Worm (Caenorhabditis elegans): ENCODE measurements around the gene C49F5.13.

C49F5.13 gene

DNA sequence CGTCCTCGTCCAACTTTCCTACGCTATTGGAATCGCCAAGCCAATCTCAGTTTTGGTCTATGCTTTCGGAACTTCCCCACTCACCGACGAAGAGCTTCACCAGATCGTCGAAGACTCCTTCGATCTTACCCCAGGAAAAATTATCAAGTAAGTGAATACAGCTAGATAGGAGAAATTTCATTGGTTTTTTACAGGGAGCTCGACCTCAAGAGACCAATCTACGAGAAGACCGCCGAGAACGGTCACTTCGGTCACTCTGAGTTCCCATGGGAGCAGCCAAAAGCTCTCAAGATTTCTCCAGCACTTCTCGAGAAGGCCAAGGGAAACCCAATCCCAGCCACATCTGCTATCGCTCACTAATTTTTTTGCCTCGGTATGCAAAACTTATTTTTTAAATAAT lies 5.8 kb downstream of the C49F5.13 start (continued):
- TF ChIP-seq chd-7 (tag; optimal IDR thresholded peaks at IDR 0.05) (no peak), ztf-26 (tag; optimal IDR thresholded peaks at IDR 0.05) (no peak), ztf-28 (GFP tag; IDR thresholded peaks at IDR 0.05) (no peak)

DNA sequence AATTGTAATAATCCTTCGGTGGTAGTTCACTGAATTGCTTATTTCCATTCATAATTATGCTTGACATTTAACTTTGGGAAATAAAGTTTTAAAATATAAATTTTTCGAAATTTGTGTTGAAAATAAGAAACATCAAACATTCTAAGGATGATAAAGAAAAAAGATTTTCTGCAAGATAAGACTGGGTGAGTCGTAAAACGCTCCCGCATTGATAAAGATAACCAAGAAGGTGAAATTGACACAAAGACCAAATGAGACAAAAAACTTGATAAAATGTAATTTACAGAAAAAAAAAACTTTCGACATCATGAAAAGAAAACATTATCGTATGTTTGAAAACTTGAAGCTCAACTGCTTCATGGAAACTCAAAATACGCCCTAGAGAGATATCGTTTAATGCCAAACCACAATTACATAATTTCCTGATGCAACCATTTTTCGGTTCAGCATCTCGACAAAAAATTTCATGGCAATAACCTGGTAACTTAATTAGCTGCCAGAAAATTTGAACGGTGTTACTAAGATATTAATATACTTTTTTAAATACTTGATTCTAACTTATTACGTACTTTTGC lies 6.9 kb downstream of the C49F5.13 start:
- TF ChIP-seq nfyb-1 (GFP tag; IDR thresholded peaks at IDR 0.05) (0 out of 2 replicates have a peak, but pooled peaks have one; percentile 16), nhr-80 (tag; optimal IDR thresholded peaks at IDR 0.05) (peak; percentile 59), efl-1 (GFP tag; optimal IDR thresholded peaks at IDR 0.05) (no peak), K11D2.4 (GFP tag; IDR thresholded peaks at IDR 0.05) (0 out of 2 replicates have a peak, but pooled peaks have one; percentile 24), Y53G8AR.9 (GFP tag; conservative IDR thresholded peaks at IDR 0.05) (peak; percentile 52; the same call in 1 of the 2 replicates), bed-2 (GFP tag; IDR thresholded peaks at IDR 0.05) (no peak), K12H6.12 (tag; optimal IDR thresholded peaks at IDR 0.05) (no peak), F37B4.10 (GFP tag; IDR thresholded peaks at IDR 0.05) (no peak), egl-18 (GFP tag; IDR thresholded peaks at IDR 0.05) (no peak), cebp-1 (GFP tag; IDR thresholded peaks at IDR 0.05) (no peak), cebp-1 (tag; optimal IDR thresholded peaks at IDR 0.05) (peak; percentile 30), him-1 (tag; optimal IDR thresholded peaks at IDR 0.05) (no peak), F55B11.4 (tag; optimal IDR thresholded peaks at IDR 0.05; ENCODE audit: borderline replicate concordance, insufficient read depth) (no peak), B0336.3 (GFP tag; IDR thresholded peaks at IDR 0.05) (peak; percentile 13; the same call in 1 of the 2 replicates), ceh-40 (GFP tag; IDR thresholded peaks at IDR 0.05) (no peak), ztf-26 (tag; optimal IDR thresholded peaks at IDR 0.05) (peak; percentile 46), ama-1 (optimal IDR thresholded peaks at IDR 0.05) (no peak), ama-1 (GFP tag; optimal IDR thresholded peaks at IDR 0.05) (no peak), Y56A3A.18 (GFP tag; IDR thresholded peaks at IDR 0.05) (peak; percentile 56), rcor-1 (GFP tag; IDR thresholded peaks at IDR 0.05) (peak; percentile 7; the same call in 1 of the 2 replicates), ceh-100 (GFP tag; IDR thresholded peaks at IDR 0.05) (peak; percentile 12; the same call in 1 of the 2 replicates), repo-1 (tag; optimal IDR thresholded peaks at IDR 0.05) (peak; percentile 2), rpc-1 (optimal IDR thresholded peaks at IDR 0.05) (no peak), rpc-1 (tag; optimal IDR thresholded peaks at IDR 0.05) (no peak), Y95B8A.8 (GFP tag; IDR thresholded peaks at IDR 0.05) (no peak), B0261.1 (tag; optimal IDR thresholded peaks at IDR 0.05) (peak; percentile 2), T26A5.8 (tag; optimal IDR thresholded peaks at IDR 0.05) (peak; percentile 11), rec-8 (tag; optimal IDR thresholded peaks at IDR 0.05) (no peak)

DNA sequence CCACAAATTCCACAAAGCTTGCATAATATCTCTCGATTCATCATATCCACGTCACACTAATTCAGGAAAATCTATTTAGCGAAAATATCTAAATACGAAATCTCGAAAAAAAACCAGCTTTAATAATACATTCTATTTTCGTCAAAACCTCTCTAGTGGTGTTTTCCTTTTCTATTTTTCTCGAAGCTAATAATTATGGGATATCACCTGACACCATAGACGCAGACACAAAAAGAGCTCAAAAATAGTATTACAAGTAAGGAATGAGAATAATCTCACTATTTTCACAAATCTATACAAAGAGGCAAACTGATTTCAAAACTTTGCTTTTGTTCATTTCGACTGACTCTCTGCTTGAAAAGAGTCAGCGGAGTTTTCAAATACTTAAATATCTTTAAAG lies 7.9 kb downstream of the C49F5.13 start:
- TF ChIP-seq ztf-6 (GFP tag; IDR thresholded peaks at IDR 0.05) (no peak), die-1 (tag; optimal IDR thresholded peaks at IDR 0.05) (no peak), mxl-1 (tag; optimal IDR thresholded peaks at IDR 0.05) (no peak), ZK185.1 (tag; optimal IDR thresholded peaks at IDR 0.05; ENCODE audit: poor library complexity, severe bottlenecking) (no peak), F57A8.1 (GFP tag; optimal IDR thresholded peaks at IDR 0.05) (no peak), snpc-1.3 (tag; optimal IDR thresholded peaks at IDR 0.05; ENCODE audit: insufficient read depth) (no peak), ceh-100 (GFP tag; IDR thresholded peaks at IDR 0.05) (no peak), pbrm-1 (GFP tag; IDR thresholded peaks at IDR 0.05) (no peak), Y67H2A.10 (GFP tag; conservative IDR thresholded peaks at IDR 0.05) (no peak), ccch-3 (GFP tag; optimal IDR thresholded peaks at IDR 0.05) (no peak), lin-35 (GFP tag; optimal IDR thresholded peaks at IDR 0.05) (no peak)

Measured in whole organism, young adult.